Worm (Caenorhabditis elegans) whole organism, L4/young adult: Measurements from ENCODE around the gene C54D10.10.

ENCODE experiments used
- W03F9.2 ChIP-seq: fragments of 150-350 bp; optimal IDR thresholded peaks from 2 replicates; lab custom pipeline; 2014; ENCODE audit warnings: missing biosample characterization, missing genetic modification characterization
- dao-5 ChIP-seq: sonication (generic microtip); optimal IDR thresholded peaks from 2 replicates; lab custom pipeline; 2016; ENCODE audit warnings: missing genotype, missing genetic modification characterization, moderate library complexity, missing compliant biosample characterization
- him-1 ChIP-seq: sonication (generic microtip); optimal IDR thresholded peaks from 2 replicates; lab custom pipeline; 2016; ENCODE audit warnings: missing genotype, missing genetic modification reagents, missing genetic modification characterization, missing compliant biosample characterization

DNA sequence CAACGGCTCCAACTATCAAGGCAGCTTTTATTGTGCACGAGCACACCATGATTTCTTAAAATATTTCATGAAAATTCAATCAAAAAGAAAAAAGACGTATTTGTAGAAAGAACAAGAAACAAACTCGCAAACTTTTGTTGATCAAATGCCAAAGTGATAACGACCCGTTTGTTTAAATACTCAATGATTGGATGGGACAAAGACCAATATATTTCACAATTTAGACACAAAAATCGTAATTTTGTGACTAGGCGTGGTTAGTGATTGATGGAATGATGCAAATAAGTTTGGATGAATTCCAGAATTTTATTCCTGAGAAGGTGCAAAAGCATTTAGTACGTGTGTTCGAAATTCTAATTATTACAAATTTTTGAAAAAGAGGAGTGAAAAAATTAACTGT is 34.1 kb downstream of the C54D10.10 start, which contains the start of gene cdr-2:
- TF ChIP-seq dao-5, result no peak
- no peak for TF ChIP-seq him-1 (tag; lab: Kevin White, UChicago)
- no peak for TF ChIP-seq W03F9.2 (tag; lab: Kevin White, UChicago)
